Worm (Caenorhabditis elegans) whole organism, L1 larva: ENCODE data around the gene C04G6.6.

Experiments used
- C34B4.2 ChIP-seq: sonication (generic microtip); optimal IDR thresholded peaks from 2 replicates; lab custom pipeline; 2017; ENCODE audit warnings: mild to moderate bottlenecking, missing genetic modification characterization, missing compliant biosample characterization
- aly-2 ChIP-seq: fragments of 150-350 bp; optimal IDR thresholded peaks from 2 replicates; lab custom pipeline; 2014; ENCODE audit warnings: missing biosample characterization, missing genetic modification characterization
- blmp-1 ChIP-seq: fragments of 150-350 bp; optimal IDR thresholded peaks from 2 replicates; lab custom pipeline; 2014; ENCODE audit warnings: missing biosample characterization, missing genetic modification characterization
- ceh-63 ChIP-seq: fragments of 200-800 bp; sonication (Bioruptor generic); optimal IDR thresholded peaks from 2 replicates; lab custom pipeline; 2018; ENCODE audit warnings: mild to moderate bottlenecking, missing genetic modification characterization, missing compliant biosample characterization
- ceh-8 ChIP-seq: fragments of 200-800 bp; sonication (Bioruptor generic); optimal IDR thresholded peaks from 2 replicates; lab custom pipeline; 2018; ENCODE audit warnings: mild to moderate bottlenecking, missing genetic modification characterization, moderate library complexity, missing compliant biosample characterization
- ceh-82 ChIP-seq, 3 experiments: fragments of 150-350 bp in 1 of 3; sonication (generic microtip) in 2 of 3; optimal IDR thresholded peaks; 2 replicates each; lab custom pipeline; 2014 to 2017; ENCODE audit warnings: missing biosample characterization in 3 of 3, missing genetic modification characterization in 3 of 3
- dpl-1 ChIP-seq, 3 experiments: fragments of 150-350 bp in 2 of 3; sonication (generic microtip) in 1 of 3; optimal IDR thresholded peaks; 2 replicates each; lab custom pipeline; 2014 to 2017; ENCODE audit warnings: missing biosample characterization in 3 of 3, missing genetic modification characterization in 3 of 3, missing genetic modification reagents in 3 of 3
- dsc-1 ChIP-seq: sonication (generic microtip); optimal IDR thresholded peaks from 2 replicates; lab custom pipeline; 2016; ENCODE audit warnings: mild to moderate bottlenecking, missing genetic modification characterization, missing compliant biosample characterization
- efl-1 ChIP-seq, 4 experiments: fragments of 150-350 bp; optimal IDR thresholded peaks in 3 of 4; peaks in 1 of 4; 1 replicate in 1 of 4; 2 replicates in 3 of 4; lab custom pipeline; 2014; ENCODE audit warnings: missing biosample characterization in 2 of 4, missing genetic modification characterization in 2 of 4, missing genetic modification reagents in 2 of 4
- elt-2 ChIP-seq: sonication (generic microtip); optimal IDR thresholded peaks from 2 replicates; lab custom pipeline; 2016; ENCODE audit warnings: missing genetic modification characterization, mild to moderate bottlenecking, inconsistent platforms, missing compliant biosample characterization, missing genetic modification reagents
- fkh-4 ChIP-seq: sonication (generic microtip); optimal IDR thresholded peaks from 2 replicates; lab custom pipeline; 2016; ENCODE audit warnings: missing compliant biosample characterization, missing genetic modification characterization, borderline replicate concordance
- hlh-4 ChIP-seq: sonication (generic microtip); optimal IDR thresholded peaks from 2 replicates; lab custom pipeline; 2016; ENCODE audit warnings: mild to moderate bottlenecking, missing genetic modification characterization, missing compliant biosample characterization
- lin-13 ChIP-seq: fragments of 150-350 bp; optimal IDR thresholded peaks from 2 replicates; lab custom pipeline; 2014; ENCODE audit warnings: missing biosample characterization, missing genetic modification reagents, missing genetic modification characterization
- lin-14 ChIP-seq: fragments of 200-800 bp; sonication (Bioruptor generic); optimal IDR thresholded peaks from 2 replicates; lab custom pipeline; 2018; ENCODE audit warnings: mild to moderate bottlenecking, missing genetic modification characterization, moderate library complexity, missing compliant biosample characterization
- lin-35 ChIP-seq, 2 experiments: fragments of 150-350 bp; optimal IDR thresholded peaks; 2 replicates each; lab custom pipeline; 2014; ENCODE audit warnings: missing biosample characterization in 2 of 2, missing genetic modification characterization in 2 of 2, missing genetic modification reagents in 2 of 2
- lin-39 ChIP-seq: fragments of 150-350 bp; optimal IDR thresholded peaks from 2 replicates; lab custom pipeline; 2014; ENCODE audit warnings: missing biosample characterization, missing genetic modification reagents, missing genetic modification characterization
- lir-3 ChIP-seq: sonication (generic microtip); optimal IDR thresholded peaks from 2 replicates; lab custom pipeline; 2016; ENCODE audit warnings: mild to moderate bottlenecking, missing genetic modification characterization, moderate library complexity, missing compliant biosample characterization; ENCODE audit not compliant: poor library complexity
- lsy-2 ChIP-seq, 2 experiments: fragments of 150-350 bp; optimal IDR thresholded peaks; 2 replicates each; lab custom pipeline; 2014; ENCODE audit warnings: missing biosample characterization in 2 of 2, missing genetic modification characterization in 2 of 2
- mab-9 ChIP-seq: fragments of 200-800 bp; sonication (Bioruptor generic); IDR thresholded peaks from 2 replicates; pipeline ENCODE4 v1.3.6; 2022; ENCODE audit warnings: missing genetic modification reagents, missing genetic modification characterization, missing compliant biosample characterization
- mep-1 ChIP-seq: fragments of 150-350 bp; optimal IDR thresholded peaks from 2 replicates; lab custom pipeline; 2014; ENCODE audit warnings: missing biosample characterization, missing genetic modification characterization
- nhr-12 ChIP-seq: sonication (generic microtip); optimal IDR thresholded peaks from 2 replicates; lab custom pipeline; 2017; ENCODE audit warnings: missing biosample characterization, missing genetic modification characterization
- nhr-20 ChIP-seq: sonication (generic microtip); optimal IDR thresholded peaks from 2 replicates; lab custom pipeline; 2016; ENCODE audit warnings: mild to moderate bottlenecking, missing genetic modification characterization, missing compliant biosample characterization
- nhr-237 ChIP-seq: fragments of 150-350 bp; optimal IDR thresholded peaks from 2 replicates; lab custom pipeline; 2014; ENCODE audit warnings: missing biosample characterization, missing genetic modification characterization
- nhr-47 ChIP-seq: sonication (generic microtip); optimal IDR thresholded peaks from 2 replicates; lab custom pipeline; 2016; ENCODE audit warnings: mild to moderate bottlenecking, missing genetic modification characterization, moderate library complexity, missing compliant biosample characterization
- nhr-71 ChIP-seq: sonication (generic microtip); optimal IDR thresholded peaks from 2 replicates; lab custom pipeline; 2016; ENCODE audit warnings: mild to moderate bottlenecking, missing genetic modification characterization, moderate library complexity, missing compliant biosample characterization
- nhr-85 ChIP-seq: sonication (generic microtip); peaks from one replicate; lab custom pipeline; 2016; ENCODE audit warnings: missing genetic modification characterization, inconsistent platforms, missing compliant biosample characterization
- pax-3 ChIP-seq: fragments of 200-800 bp; sonication (Bioruptor generic); optimal IDR thresholded peaks from 2 replicates; lab custom pipeline; 2018; ENCODE audit warnings: mild to moderate bottlenecking, missing genetic modification characterization, moderate library complexity, missing compliant biosample characterization
- pqm-1 ChIP-seq: sonication (generic microtip); optimal IDR thresholded peaks from 3 replicates; lab custom pipeline; 2017; ENCODE audit warnings: missing biosample characterization, missing genetic modification characterization
- rnt-1 ChIP-seq: sonication (generic microtip); optimal IDR thresholded peaks from 2 replicates; lab custom pipeline; 2016; ENCODE audit warnings: mild to moderate bottlenecking, missing genetic modification characterization, moderate library complexity, missing compliant biosample characterization
- skn-1 ChIP-seq: fragments of 150-350 bp; optimal IDR thresholded peaks from 2 replicates; lab custom pipeline; 2014; ENCODE audit warnings: missing biosample characterization, missing genetic modification characterization
- sup-37 ChIP-seq: fragments of 200-800 bp; sonication (Bioruptor generic); optimal IDR thresholded peaks from 2 replicates; lab custom pipeline; 2018; ENCODE audit warnings: mild to moderate bottlenecking, missing genetic modification characterization, missing compliant biosample characterization
- swsn-7 ChIP-seq: sonication (generic microtip); optimal IDR thresholded peaks from 2 replicates; lab custom pipeline; 2016; ENCODE audit warnings: missing genetic modification characterization, missing compliant biosample characterization
- unc-130 ChIP-seq: fragments of 150-350 bp; optimal IDR thresholded peaks from 2 replicates; lab custom pipeline; 2017; ENCODE audit warnings: missing biosample characterization, missing genetic modification characterization, inconsistent platforms
- unc-86 ChIP-seq: sonication (generic microtip); optimal IDR thresholded peaks from 2 replicates; lab custom pipeline; 2016; ENCODE audit warnings: missing genetic modification characterization, missing compliant biosample characterization
- vab-15 ChIP-seq: sonication (generic microtip); optimal IDR thresholded peaks from 2 replicates; lab custom pipeline; 2017; ENCODE audit warnings: missing genotype, mild to moderate bottlenecking, missing genetic modification characterization, missing compliant biosample characterization
- ztf-11 ChIP-seq, 2 experiments: sonication (generic microtip); optimal IDR thresholded peaks; 2 replicates each; lab custom pipeline; 2016 to 2017; ENCODE audit warnings: missing genetic modification characterization in 2 of 2, missing biosample characterization in 1 of 2, missing compliant biosample characterization in 1 of 2

C04G6.6 gene

DNA sequence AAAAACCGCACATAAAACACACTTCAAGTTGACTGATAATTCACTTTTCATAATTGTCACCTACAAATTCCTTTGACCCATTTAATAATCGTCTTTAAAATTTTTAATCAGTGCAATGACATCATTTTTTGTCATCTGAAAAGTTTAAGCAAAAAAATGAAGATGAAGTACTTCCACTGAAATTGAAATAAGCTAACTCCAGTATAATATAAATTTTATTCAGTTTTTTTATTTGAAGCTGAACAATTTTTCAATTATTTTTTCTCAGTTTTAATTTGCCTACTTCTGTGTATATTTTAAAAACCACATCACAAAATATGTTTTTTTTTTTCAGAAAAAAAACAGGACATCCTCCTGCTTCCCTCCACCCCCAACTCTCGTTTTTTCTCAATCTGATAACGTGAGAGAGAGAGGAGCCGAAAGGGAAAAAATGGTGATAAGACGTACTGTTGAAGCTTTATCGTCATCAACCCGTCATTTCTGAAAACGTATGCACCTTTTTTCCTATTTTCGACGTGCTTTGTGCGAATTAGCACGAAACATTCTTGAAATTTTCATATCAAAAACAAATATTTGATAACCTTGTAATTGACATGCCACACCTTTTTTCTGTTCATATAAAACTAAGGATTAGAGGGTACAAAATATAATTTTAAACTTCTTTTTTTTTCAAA is 4.4 kb upstream of the C04G6.6 start, which contains the start of the genes C04G6.11 and mpk-2:
C04G6.11 (minus strand) TSS at position 51 of the 674 bp plus-strand sequence.
mpk-2 (plus strand) TSS at position 335 of the 674 bp plus-strand sequence.
- TF ChIP-seq nhr-237 (no peak), elt-2 (tag; lab: Kevin White, UChicago) (peak; percentile 95), unc-86 (tag; lab: Kevin White, UChicago) (no peak), hlh-4 (no peak), mep-1 (no peak), swsn-7 (no peak), lin-35 (GFP tag; optimal IDR thresholded peaks at IDR 0.05; lab: Kevin White, UChicago) (peak in 1 of 2 experiments; percentile 9), lsy-2 (tag; optimal IDR thresholded peaks at IDR 0.05; lab: Kevin White, UChicago) (no peak), dsc-1 (tag; lab: Kevin White, UChicago) (no peak), nhr-85 (tag; lab: Kevin White, UChicago) (no peak), ceh-82 (tag; optimal IDR thresholded peaks at IDR 0.05; lab: Kevin White, UChicago) (no peak), pax-3 (tag; lab: Kevin White, UChicago) (no peak), lir-3 (tag; lab: Kevin White, UChicago) (no peak), ceh-8 (GFP tag; lab: Kevin White, UChicago) (no peak), blmp-1 (peak; percentile 12), skn-1 (no peak), ztf-11 (tag; optimal IDR thresholded peaks at IDR 0.05; lab: Kevin White, UChicago) (no peak)
- TF ChIP-seq, all 84 proteins: peak for 3

DNA sequence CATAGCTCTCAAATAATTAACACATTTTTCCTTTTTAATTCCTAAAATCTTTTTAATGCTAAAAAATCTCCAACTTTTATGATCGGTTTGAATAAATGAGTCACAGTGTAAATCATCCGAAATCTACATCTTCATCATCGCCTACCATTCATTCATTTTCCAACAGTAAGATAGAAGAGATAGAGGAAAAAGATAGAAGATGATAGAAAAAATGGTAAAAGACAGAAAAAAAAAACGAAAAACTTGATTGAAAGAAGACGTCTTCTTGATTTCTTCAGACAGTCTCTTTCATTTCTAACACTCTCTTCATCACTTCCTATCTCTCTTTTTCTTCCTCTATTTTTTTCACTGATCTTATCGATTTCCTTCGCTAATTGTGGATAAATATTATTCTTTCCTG is 3.6 kb upstream of the C04G6.6 start:
- peak; percentile 62 for TF ChIP-seq lin-14 (GFP tag; lab: Kevin White, UChicago)
- no peak for TF ChIP-seq nhr-47 (tag; lab: Kevin White, UChicago)
- peak in 1 of 3 experiments; percentile 6 for TF ChIP-seq dpl-1 (GFP tag; optimal IDR thresholded peaks at IDR 0.05; lab: Kevin White, UChicago)
- TF ChIP-seq nhr-85 (tag; lab: Kevin White, UChicago): peak; percentile 81
- no peak for TF ChIP-seq nhr-237
- TF ChIP-seq vab-15 (tag; lab: Kevin White, UChicago): no peak
- TF ChIP-seq blmp-1: peak; percentile 48
- TF ChIP-seq, all 84 proteins: peak for 4

DNA sequence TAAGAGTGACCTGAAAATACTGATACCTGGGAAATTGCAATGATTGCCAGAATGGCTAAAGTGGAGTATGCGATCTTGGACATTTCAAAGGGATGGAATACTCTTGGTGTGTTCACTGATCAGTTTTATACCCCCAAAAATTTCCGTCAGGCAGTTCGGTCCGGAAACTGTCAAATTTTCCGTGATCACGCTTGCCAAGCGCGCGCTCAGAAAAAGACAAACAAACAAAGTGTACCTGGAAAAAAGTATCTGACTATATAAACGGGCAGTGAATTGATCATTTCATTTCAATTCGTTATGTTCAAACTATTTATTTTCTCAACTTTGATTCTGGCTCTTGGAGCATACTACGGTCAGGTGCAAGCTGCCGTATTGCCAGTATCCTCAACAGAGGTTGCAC is 2.2 kb upstream of the C04G6.6 start, which contains the start of the genes idpb-3 and idpb-1:
idpb-3 (minus strand) TSS at position 101 of the 400 bp plus-strand sequence.
idpb-1 (plus strand) TSS at position 284 of the 400 bp plus-strand sequence.
- TF ChIP-seq efl-1 (optimal IDR thresholded peaks at IDR 0.05; lab: Kevin White, UChicago): no peak
- peak in 1 of 2 experiments; percentile 53 for TF ChIP-seq efl-1 (GFP tag; optimal IDR thresholded peaks at IDR 0.05 in 1 of 2; lab: Kevin White, UChicago)
- TF ChIP-seq nhr-12 (tag; lab: Kevin White, UChicago): no peak
- TF ChIP-seq C34B4.2 (tag; lab: Kevin White, UChicago): no peak
- TF ChIP-seq nhr-71 (tag; lab: Kevin White, UChicago): no peak

DNA sequence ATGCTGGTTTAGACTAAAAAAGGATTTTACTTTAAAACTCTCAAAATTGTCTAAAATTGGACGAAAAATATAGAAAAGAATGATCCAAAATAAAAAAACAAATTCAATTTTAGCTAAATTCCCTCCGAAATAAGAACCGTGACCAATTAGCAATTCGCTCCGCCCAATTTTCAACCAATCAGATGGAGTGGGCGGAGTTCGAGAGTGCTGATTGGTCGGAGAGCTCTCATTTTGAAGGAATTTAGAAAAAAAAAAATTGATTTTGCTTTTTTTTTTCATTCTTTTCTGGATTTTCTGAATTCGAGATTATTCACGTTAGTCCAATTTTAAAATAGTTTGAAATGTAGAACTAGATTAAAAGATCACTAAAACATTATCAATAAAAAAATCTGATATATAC is 515 bp downstream of the C04G6.6 start:
- TF ChIP-seq lin-13 (no peak), mab-9 (GFP tag; lab: Robert Waterston, UW) (no peak), pqm-1 (tag; lab: Kevin White, UChicago) (no peak), unc-130 (tag; lab: Kevin White, UChicago) (no peak), lin-39 (tag; lab: Kevin White, UChicago) (no peak), nhr-47 (tag; lab: Kevin White, UChicago) (no peak), sup-37 (GFP tag; lab: Kevin White, UChicago) (no peak)
- TF ChIP-seq, all 84 proteins: peak for 0

DNA sequence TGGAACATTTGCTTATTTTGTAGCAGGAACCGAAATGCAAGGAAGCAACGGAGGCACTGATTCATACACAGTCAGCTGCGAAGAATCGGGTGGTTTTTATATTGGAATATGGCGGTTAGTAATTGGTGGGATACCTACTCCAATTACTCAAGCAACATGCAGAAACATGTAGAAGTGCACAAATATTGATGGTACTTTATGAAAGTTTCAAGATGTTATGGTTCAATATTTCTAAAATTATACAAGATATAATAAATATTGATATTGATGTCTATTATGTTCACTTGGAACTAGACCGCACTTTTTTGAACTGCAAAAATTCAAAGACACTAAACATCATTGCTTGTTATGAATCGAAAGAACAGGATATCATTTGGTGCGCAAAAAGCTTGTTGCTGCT is 5.6 kb downstream of the C04G6.6 start, which contains the start of gene C04G6.13:
C04G6.13 (plus strand) TSS at position 301 of the 400 bp plus-strand sequence.
- TF ChIP-seq fkh-4 (tag; lab: Kevin White, UChicago) (no peak), aly-2 (tag; lab: Kevin White, UChicago) (no peak), nhr-20 (tag; lab: Kevin White, UChicago) (no peak), sup-37 (GFP tag; lab: Kevin White, UChicago) (no peak), ceh-63 (GFP tag; lab: Kevin White, UChicago) (no peak), rnt-1 (tag; lab: Kevin White, UChicago) (no peak)
